Fruit fly (Drosophila melanogaster) whole organism, embryonic: ENCODE results near the gene Btnd.
A peak's percentile ranks its signal among the peaks of the same experiment; 100 is the strongest.

ENCODE experiments used
- Aef1 ChIP-seq: fragments of 200-800 bp; sonication (Bioruptor generic); IDR thresholded peaks from 3 replicates; pipeline ENCODE4 v1.3.6; 2022; ENCODE audit warnings: missing biosample characterization, missing genetic modification characterization
- CG10959 ChIP-seq: fragments of 200-800 bp; sonication (Bioruptor generic); IDR thresholded peaks from 2 replicates; pipeline ENCODE4 v1.3.6; 2022; ENCODE audit warnings: missing biosample characterization, missing genetic modification characterization
- CG13296 ChIP-seq: fragments of 200-800 bp; sonication (Bioruptor generic); optimal IDR thresholded peaks from 3 replicates; lab custom pipeline; 2018; ENCODE audit warnings: missing biosample characterization, mild to moderate bottlenecking, missing genetic modification characterization
- CG14710 ChIP-seq: fragments of 200-800 bp; sonication (Bioruptor generic); optimal IDR thresholded peaks from 3 replicates; lab custom pipeline; 2019; ENCODE audit warnings: missing biosample characterization, mild to moderate bottlenecking, missing genetic modification characterization, moderate library complexity
- CG14860 ChIP-seq: fragments of 200-800 bp; sonication (Bioruptor generic); IDR thresholded peaks from 3 replicates; pipeline ENCODE4 v1.3.6; 2022; ENCODE audit warnings: missing biosample characterization, missing genetic modification characterization; ENCODE audit not compliant: partially characterized antibody
- CG15011 ChIP-seq: fragments of 200-800 bp; sonication (Bioruptor generic); optimal IDR thresholded peaks from 3 replicates; lab custom pipeline; 2018; ENCODE audit warnings: missing biosample characterization, mild to moderate bottlenecking, missing genetic modification characterization
- CG16813 ChIP-seq: fragments of 200-800 bp; sonication (Bioruptor generic); IDR thresholded peaks from 3 replicates; pipeline ENCODE4 v1.3.6; 2022; ENCODE audit warnings: missing biosample characterization, missing genetic modification characterization; ENCODE audit not compliant: partially characterized antibody
- CG16815 ChIP-seq: fragments of 200-800 bp; sonication (Bioruptor generic); optimal IDR thresholded peaks from 3 replicates; lab custom pipeline; 2017; ENCODE audit warnings: missing biosample characterization, mild to moderate bottlenecking, missing genetic modification characterization
- CG1792 ChIP-seq: fragments of 200-800 bp; sonication (Bioruptor generic); optimal IDR thresholded peaks from 2 replicates; lab custom pipeline; 2016; ENCODE audit warnings: missing biosample characterization, missing genetic modification characterization
- CG18476 ChIP-seq: fragments of 200-800 bp; sonication (Bioruptor generic); optimal IDR thresholded peaks from 2 replicates; lab custom pipeline; 2016; ENCODE audit warnings: missing biosample characterization, mild to moderate bottlenecking, missing genetic modification characterization
- CG2678 ChIP-seq: fragments of 200-800 bp; sonication (Bioruptor generic); optimal IDR thresholded peaks from 3 replicates; lab custom pipeline; 2019; ENCODE audit warnings: missing biosample characterization, mild to moderate bottlenecking, missing genetic modification characterization, moderate library complexity
- CG30403 ChIP-seq: fragments of 200-800 bp; sonication (Bioruptor generic); optimal IDR thresholded peaks from 3 replicates; lab custom pipeline; 2016; ENCODE audit warnings: missing biosample characterization, missing genetic modification characterization
- CG3065 ChIP-seq: fragments of 200-800 bp; sonication (Bioruptor generic); optimal IDR thresholded peaks from 2 replicates; lab custom pipeline; 2016; ENCODE audit warnings: missing biosample characterization, missing genetic modification characterization
- CG3281 ChIP-seq: fragments of 200-800 bp; sonication (Bioruptor generic); optimal IDR thresholded peaks from 3 replicates; lab custom pipeline; 2017; ENCODE audit warnings: missing biosample characterization, mild to moderate bottlenecking, missing genetic modification characterization
- CG34224 ChIP-seq: fragments of 200-800 bp; sonication (Bioruptor generic); IDR thresholded peaks from 3 replicates; pipeline ENCODE4 v1.3.6; 2022; ENCODE audit warnings: missing biosample characterization, missing genetic modification characterization; ENCODE audit not compliant: partially characterized antibody
- CG3995 ChIP-seq: fragments of 200-800 bp; sonication (Bioruptor generic); optimal IDR thresholded peaks from 3 replicates; lab custom pipeline; 2016; ENCODE audit warnings: missing biosample characterization, missing genetic modification characterization
- CG6654 ChIP-seq: fragments of 200-800 bp; sonication (Bioruptor generic); optimal IDR thresholded peaks from 2 replicates; lab custom pipeline; 2017; ENCODE audit warnings: missing biosample characterization, mild to moderate bottlenecking, missing genetic modification characterization
- CG6689 ChIP-seq: fragments of 200-800 bp; sonication (Bioruptor generic); IDR thresholded peaks from 2 replicates; pipeline ENCODE4 v1.3.6; 2022; ENCODE audit warnings: missing biosample characterization, missing genetic modification characterization
- CG7372 ChIP-seq: fragments of 200-800 bp; sonication (Bioruptor generic); IDR thresholded peaks from 2 replicates; pipeline ENCODE4 v1.3.6; 2022; ENCODE audit warnings: missing biosample characterization, missing genetic modification characterization
- CG8478 ChIP-seq: fragments of >200 bp; optimal IDR thresholded peaks from 2 replicates; lab custom pipeline; 2018
- CG9817 ChIP-seq: fragments of 200-800 bp; sonication (Bioruptor generic); optimal IDR thresholded peaks from 2 replicates; lab custom pipeline; 2018; ENCODE audit warnings: missing biosample characterization, mild to moderate bottlenecking, missing genetic modification characterization, moderate library complexity
- CHES-1-like ChIP-seq: fragments of 200-800 bp; sonication (Bioruptor generic); optimal IDR thresholded peaks from 2 replicates; lab custom pipeline; 2016; ENCODE audit warnings: missing biosample characterization, missing genetic modification characterization
- D ChIP-seq, 2 experiments: fragments of 200-800 bp in 1 of 2; fragments of >200 bp in 1 of 2; sonication (Bioruptor generic) in 1 of 2; optimal IDR thresholded peaks; 2 replicates in 1 of 2; 3 replicates in 1 of 2; lab custom pipeline; 2017; ENCODE audit warnings: mild to moderate bottlenecking in 1 of 2, missing biosample characterization in 1 of 2, missing genetic modification characterization in 1 of 2, missing genetic modification reagents in 1 of 2
- Doc3 ChIP-seq: fragments of 200-800 bp; sonication (Bioruptor generic); IDR thresholded peaks from 3 replicates; pipeline ENCODE4 v1.3.6; 2022; ENCODE audit warnings: missing biosample characterization, missing genetic modification characterization; ENCODE audit not compliant: partially characterized antibody
- E2f2 ChIP-seq: fragments of 200-800 bp; sonication (Bioruptor generic); IDR thresholded peaks from 2 replicates; pipeline ENCODE4 v1.3.6; 2022; ENCODE audit warnings: missing biosample characterization, missing genetic modification characterization
- H15 ChIP-seq: fragments of 200-800 bp; sonication (Bioruptor generic); IDR thresholded peaks from 3 replicates; pipeline ENCODE4 v1.3.6; 2022; ENCODE audit warnings: missing biosample characterization, missing genetic modification characterization
- HLH4C ChIP-seq: fragments of 200-800 bp; sonication (Bioruptor generic); IDR thresholded peaks from 3 replicates; pipeline ENCODE4 v1.3.6; 2022; ENCODE audit warnings: missing biosample characterization, missing genetic modification characterization; ENCODE audit not compliant: partially characterized antibody
- Hey ChIP-seq: fragments of 200-800 bp; sonication (Bioruptor generic); optimal IDR thresholded peaks from 3 replicates; lab custom pipeline; 2018; ENCODE audit warnings: missing biosample characterization, mild to moderate bottlenecking, missing genetic modification characterization
- Hr39 ChIP-seq: fragments of >200 bp; optimal IDR thresholded peaks from 2 replicates; lab custom pipeline; 2017
- Six4 ChIP-seq: fragments of 200-800 bp; sonication (Bioruptor generic); optimal IDR thresholded peaks from 2 replicates; lab custom pipeline; 2016; ENCODE audit warnings: missing biosample characterization, missing genetic modification characterization
- Xrp1 ChIP-seq: fragments of 200-800 bp; sonication (Bioruptor generic); IDR thresholded peaks from 2 replicates; pipeline ENCODE4 v1.3.6; 2022; ENCODE audit warnings: missing biosample characterization, missing genetic modification characterization
- al ChIP-seq: fragments of 200-800 bp; sonication (Bioruptor generic); IDR thresholded peaks from 2 replicates; pipeline ENCODE4 v1.3.6; 2022; ENCODE audit warnings: missing biosample characterization, missing genetic modification characterization
- bigmax ChIP-seq: fragments of 200-800 bp; sonication (Bioruptor generic); optimal IDR thresholded peaks from 2 replicates; lab custom pipeline; 2018; ENCODE audit warnings: missing biosample characterization, mild to moderate bottlenecking, missing genetic modification characterization
- cad ChIP-seq: fragments of >200 bp; optimal IDR thresholded peaks from 2 replicates; lab custom pipeline; 2017; ENCODE audit warnings: missing biosample characterization, missing genetic modification characterization
- en ChIP-seq: fragments of 200-800 bp; sonication (Bioruptor generic); optimal IDR thresholded peaks from 2 replicates; lab custom pipeline; 2016; ENCODE audit warnings: missing biosample characterization, missing genetic modification characterization
- ewg ChIP-seq: fragments of 200-800 bp; sonication (Bioruptor generic); optimal IDR thresholded peaks from 3 replicates; lab custom pipeline; 2017; ENCODE audit warnings: mild to moderate bottlenecking, missing biosample characterization, missing genetic modification reagents, missing genetic modification characterization
- exex ChIP-seq: fragments of 200-800 bp; sonication (Bioruptor generic); optimal IDR thresholded peaks from 4 replicates; lab custom pipeline; 2018; ENCODE audit warnings: missing biosample characterization, mild to moderate bottlenecking, missing genetic modification characterization, moderate library complexity
- fu2 ChIP-seq: fragments of 200-800 bp; sonication (Bioruptor generic); optimal IDR thresholded peaks from 2 replicates; lab custom pipeline; 2016; ENCODE audit warnings: missing biosample characterization, missing genetic modification characterization
- gfzf ChIP-seq: fragments of 200-800 bp; sonication (Bioruptor generic); optimal IDR thresholded peaks from 2 replicates; lab custom pipeline; 2016; ENCODE audit warnings: missing biosample characterization, mild to moderate bottlenecking, missing genetic modification characterization, moderate library complexity
- grn ChIP-seq: fragments of 200-800 bp; sonication (Bioruptor generic); optimal IDR thresholded peaks from 3 replicates; lab custom pipeline; 2017; ENCODE audit warnings: missing biosample characterization, missing genetic modification characterization
- h ChIP-seq: fragments of >200 bp; optimal IDR thresholded peaks from 2 replicates; lab custom pipeline; 2017
- hbn ChIP-seq: fragments of 200-800 bp; sonication (Bioruptor generic); IDR thresholded peaks from 2 replicates; pipeline ENCODE4 v1.3.6; 2022; ENCODE audit warnings: missing biosample characterization, missing genetic modification characterization; ENCODE audit not compliant: partially characterized antibody
- lab ChIP-seq: fragments of 200-800 bp; sonication (Bioruptor generic); optimal IDR thresholded peaks from 3 replicates; lab custom pipeline; 2017; ENCODE audit warnings: missing biosample characterization, missing genetic modification characterization, mild to moderate bottlenecking, moderate library complexity, missing genetic modification reagents
- nerfin-1 ChIP-seq: fragments of 200-800 bp; sonication (Bioruptor generic); optimal IDR thresholded peaks from 3 replicates; lab custom pipeline; 2019; ENCODE audit warnings: missing biosample characterization, mild to moderate bottlenecking, missing genetic modification characterization, moderate library complexity
- prd ChIP-seq, 3 experiments: fragments of >200 bp in 2 of 3; fragments of 200-800 bp in 1 of 3; sonication (Bioruptor generic) in 1 of 3; optimal IDR thresholded peaks in 2 of 3; IDR thresholded peaks in 1 of 3; 2 replicates in 2 of 3; 3 replicates in 1 of 3; pipeline versions ENCODE4 v1.3.6 to Lab custom; 2017 to 2022; ENCODE audit warnings: missing biosample characterization in 1 of 3, missing genetic modification characterization in 1 of 3
- pros ChIP-seq: fragments of 200-800 bp; sonication (Bioruptor generic); optimal IDR thresholded peaks from 3 replicates; lab custom pipeline; 2019; ENCODE audit warnings: missing biosample characterization, mild to moderate bottlenecking, missing genetic modification characterization, moderate library complexity
- rib ChIP-seq: fragments of 200-800 bp; sonication (Bioruptor generic); IDR thresholded peaks from 2 replicates; pipeline ENCODE4 v1.3.6; 2022; ENCODE audit warnings: missing biosample characterization, missing genetic modification characterization
- sr ChIP-seq: fragments of 200-800 bp; sonication (Bioruptor generic); IDR thresholded peaks from 3 replicates; pipeline ENCODE4 v1.3.6; 2022; ENCODE audit warnings: missing biosample characterization, missing genetic modification characterization
- tin ChIP-seq: fragments of 200-800 bp; sonication (Bioruptor generic); optimal IDR thresholded peaks from 3 replicates; lab custom pipeline; 2016; ENCODE audit warnings: missing biosample characterization, missing genetic modification characterization
- trh ChIP-seq: fragments of 200-800 bp; sonication (Bioruptor generic); optimal IDR thresholded peaks from 2 replicates; lab custom pipeline; 2016; ENCODE audit warnings: missing biosample characterization, missing genetic modification characterization

Btnd gene

DNA sequence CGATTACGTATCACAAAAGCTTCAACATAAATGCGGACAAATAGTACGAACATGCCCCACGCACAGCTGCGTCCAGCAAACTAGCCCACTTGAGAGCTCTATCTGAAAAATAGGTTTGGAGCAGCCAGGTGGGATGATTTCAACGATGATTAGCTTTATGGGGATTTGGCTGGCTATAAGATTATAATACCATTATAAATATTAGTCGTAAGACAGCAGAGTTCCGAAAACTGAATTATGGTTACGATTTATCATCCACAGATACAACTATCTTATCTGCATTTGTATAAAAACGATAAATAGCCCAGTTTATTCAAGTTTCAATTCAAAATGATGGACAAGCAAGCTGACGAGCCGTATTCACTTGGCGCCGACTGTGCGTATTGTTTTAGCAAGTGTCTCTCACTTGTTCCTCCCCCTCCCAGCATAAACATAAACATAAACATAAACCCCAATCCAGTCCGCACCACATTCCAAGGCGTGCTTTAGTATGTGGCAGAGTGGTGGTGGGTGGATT lies 44.5 kb upstream of the Btnd start (continued):
- TF ChIP-seq exex (tag; lab: Kevin White, UChicago) (peak; percentile 87), bigmax (GFP tag; lab: Kevin White, UChicago) (no peak), cad (GFP tag; lab: Kevin White, UChicago) (no peak), pros (GFP tag; lab: Kevin White, UChicago) (no peak), lab (GFP tag; lab: Kevin White, UChicago) (peak; percentile 90), E2f2 (GFP tag; lab: Robert Waterston, UW) (peak; percentile 42; the same call in 1 of the 2 replicates), CG3281 (GFP tag; lab: Kevin White, UChicago) (peak; percentile 91), h (lab: Kevin White, UChicago) (no peak), Doc3 (GFP tag; lab: Robert Waterston, UW) (no peak), D (optimal IDR thresholded peaks at IDR 0.05; lab: Kevin White, UChicago) (no peak), D (GFP tag; optimal IDR thresholded peaks at IDR 0.05; lab: Kevin White, UChicago) (peak; percentile 74), HLH4C (no peak), CG3995 (GFP tag; lab: Kevin White, UChicago) (no peak), CG7372 (peak; percentile 54; the same call in 1 of the 2 replicates), CG6654 (GFP tag; lab: Kevin White, UChicago) (peak; percentile 59), CG34224 (no peak), H15 (GFP tag; lab: Robert Waterston, UW) (no peak), tin (GFP tag; lab: Kevin White, UChicago) (peak; percentile 52), CG1792 (peak; percentile 32), rib (GFP tag; lab: Robert Waterston, UW) (peak; percentile 48; the same call in 1 of the 2 replicates), fu2 (GFP tag; lab: Kevin White, UChicago) (peak; percentile 32), hbn (GFP tag; lab: Robert Waterston, UW) (no peak), CG14860 (no peak), Xrp1 (GFP tag; lab: Robert Waterston, UW) (peak; percentile 55; the same call in 1 of the 2 replicates), CG15011 (peak; percentile 79), grn (GFP tag; lab: Kevin White, UChicago) (peak; percentile 49), CG18476 (GFP tag; lab: Kevin White, UChicago) (peak; percentile 79), CG16813 (GFP tag; lab: Robert Waterston, UW) (no peak), CG9817 (tag; lab: Kevin White, UChicago) (peak; percentile 66), Six4 (GFP tag; lab: Kevin White, UChicago) (peak; percentile 46), CG16815 (GFP tag; lab: Kevin White, UChicago) (peak; percentile 15), prd (optimal IDR thresholded peaks at IDR 0.05; lab: Kevin White, UChicago) (no peak), prd (GFP tag; IDR thresholded peaks at IDR 0.05; lab: Robert Waterston, UW) (peak; percentile 71), trh (no peak), Hr39 (lab: Kevin White, UChicago) (no peak), CHES-1-like (GFP tag; lab: Kevin White, UChicago) (peak; percentile 13), ewg (peak; percentile 32), CG10959 (GFP tag; lab: Robert Waterston, UW) (no peak), CG30403 (peak; percentile 77), al (GFP tag; lab: Robert Waterston, UW) (peak; percentile 54; the same call in 1 of the 2 replicates), CG6689 (GFP tag; lab: Robert Waterston, UW) (peak; percentile 79), CG3065 (GFP tag; lab: Kevin White, UChicago) (no peak), gfzf (GFP tag; lab: Kevin White, UChicago) (no peak), CG2678 (tag; lab: Kevin White, UChicago) (peak; percentile 91), CG8478 (lab: Kevin White, UChicago) (no peak), Hey (tag; lab: Kevin White, UChicago) (peak; percentile 18), CG13296 (GFP tag; lab: Kevin White, UChicago) (peak; percentile 87), sr (GFP tag; lab: Robert Waterston, UW) (peak; percentile 15; the same call in 1 of the 3 replicates), en (GFP tag; lab: Kevin White, UChicago) (no peak), Aef1 (GFP tag; lab: Robert Waterston, UW) (peak; percentile 50; the same call in 2 of the 3 replicates), nerfin-1 (tag; lab: Kevin White, UChicago) (peak; percentile 72), CG14710 (tag; lab: Kevin White, UChicago) (peak; percentile 47)
